Fruit fly (Drosophila melanogaster) whole organism, embryonic: ENCODE measurements around the gene vsg.

Source experiments
- Abd-B ChIP-seq: fragments of 200-800 bp; sonication (Bioruptor generic); optimal IDR thresholded peaks from 2 replicates; lab custom pipeline; 2018; ENCODE audit warnings: missing biosample characterization, mild to moderate bottlenecking, missing genetic modification characterization, moderate library complexity
- Asciz ChIP-seq: fragments of 200-800 bp; sonication (Bioruptor generic); optimal IDR thresholded peaks from 2 replicates; lab custom pipeline; 2017; ENCODE audit warnings: missing biosample characterization, mild to moderate bottlenecking, missing genetic modification characterization, missing genetic modification reagents
- Atf-2 ChIP-seq: fragments of 200-800 bp; sonication (Bioruptor generic); optimal IDR thresholded peaks from 2 replicates; lab custom pipeline; 2016; ENCODE audit warnings: missing biosample characterization, missing genetic modification characterization
- C15 ChIP-seq: fragments of 200-800 bp; sonication (Bioruptor generic); IDR thresholded peaks from 3 replicates; pipeline ENCODE4 v1.3.6; 2022; ENCODE audit warnings: missing biosample characterization, missing genetic modification characterization
- CG10462 ChIP-seq: fragments of 200-800 bp; sonication (Bioruptor generic); optimal IDR thresholded peaks from 2 replicates; lab custom pipeline; 2016; ENCODE audit warnings: missing biosample characterization, missing genetic modification characterization
- CG11504 ChIP-seq: fragments of 200-800 bp; sonication (Bioruptor generic); optimal IDR thresholded peaks from 3 replicates; lab custom pipeline; 2019; ENCODE audit warnings: missing biosample characterization, mild to moderate bottlenecking, missing genetic modification characterization, moderate library complexity
- CG11723 ChIP-seq: fragments of 200-800 bp; sonication (Bioruptor generic); optimal IDR thresholded peaks from 2 replicates; lab custom pipeline; 2017; ENCODE audit warnings: missing biosample characterization, mild to moderate bottlenecking, missing genetic modification characterization
- CG14441 ChIP-seq: fragments of 200-800 bp; sonication (Bioruptor generic); IDR thresholded peaks from 2 replicates; pipeline ENCODE4 v1.3.6; 2022; ENCODE audit warnings: missing biosample characterization, missing genetic modification characterization
- CG15479 ChIP-seq: fragments of 200-800 bp; sonication (Bioruptor generic); optimal IDR thresholded peaks from 3 replicates; lab custom pipeline; 2019; ENCODE audit warnings: missing biosample characterization, mild to moderate bottlenecking, missing genetic modification characterization, moderate library complexity
- CG16863 ChIP-seq: fragments of 200-800 bp; sonication (Bioruptor generic); optimal IDR thresholded peaks from 3 replicates; lab custom pipeline; 2016; ENCODE audit warnings: missing biosample characterization, missing genetic modification characterization
- CG17912 ChIP-seq: fragments of 200-800 bp; sonication (Bioruptor generic); optimal IDR thresholded peaks from 2 replicates; lab custom pipeline; 2018; ENCODE audit warnings: missing biosample characterization, mild to moderate bottlenecking, missing genetic modification characterization
- CG18599 ChIP-seq: fragments of 200-800 bp; sonication (Bioruptor generic); optimal IDR thresholded peaks from 3 replicates; lab custom pipeline; 2017; ENCODE audit warnings: missing biosample characterization, missing genetic modification characterization, mild to moderate bottlenecking, moderate library complexity, missing genetic modification reagents
- CG2199 ChIP-seq: fragments of 200-800 bp; sonication (Bioruptor generic); IDR thresholded peaks from 3 replicates; pipeline ENCODE4 v1.3.6; 2022; ENCODE audit warnings: missing biosample characterization, missing genetic modification characterization
- CG3065 ChIP-seq: fragments of 200-800 bp; sonication (Bioruptor generic); optimal IDR thresholded peaks from 2 replicates; lab custom pipeline; 2016; ENCODE audit warnings: missing biosample characterization, missing genetic modification characterization
- CG32767 ChIP-seq: fragments of 200-800 bp; sonication (Bioruptor generic); IDR thresholded peaks from 2 replicates; pipeline ENCODE4 v1.3.6; 2022; ENCODE audit warnings: missing biosample characterization, missing genetic modification characterization
- CG34376 ChIP-seq: fragments of 200-800 bp; sonication (Bioruptor generic); optimal IDR thresholded peaks from 2 replicates; lab custom pipeline; 2018; ENCODE audit warnings: missing biosample characterization, mild to moderate bottlenecking, missing genetic modification characterization
- CG34422 ChIP-seq: fragments of 200-800 bp; sonication (Bioruptor generic); IDR thresholded peaks from 3 replicates; pipeline ENCODE4 v1.3.6; 2022; ENCODE audit warnings: missing biosample characterization, missing genetic modification characterization
- CG4617 ChIP-seq: fragments of 200-800 bp; sonication (Bioruptor generic); optimal IDR thresholded peaks from 3 replicates; lab custom pipeline; 2016; ENCODE audit warnings: missing biosample characterization, missing genetic modification characterization, borderline replicate concordance
- CG6254 ChIP-seq: fragments of 200-800 bp; sonication (Bioruptor generic); optimal IDR thresholded peaks from 3 replicates; lab custom pipeline; 2017; ENCODE audit warnings: mild to moderate bottlenecking, missing biosample characterization, missing genetic modification reagents, missing genetic modification characterization
- CG8281 ChIP-seq: fragments of 200-800 bp; sonication (Bioruptor generic); optimal IDR thresholded peaks from 2 replicates; lab custom pipeline; 2018; ENCODE audit warnings: missing biosample characterization, mild to moderate bottlenecking, missing genetic modification characterization, moderate library complexity
- CG8478 ChIP-seq: fragments of >200 bp; optimal IDR thresholded peaks from 2 replicates; lab custom pipeline; 2018
- CG9932 ChIP-seq: fragments of 200-800 bp; sonication (Bioruptor generic); IDR thresholded peaks from 2 replicates; pipeline ENCODE4 v1.3.6; 2022; ENCODE audit warnings: missing biosample characterization, missing genetic modification characterization
- D19B ChIP-seq: fragments of 200-800 bp; sonication (Bioruptor generic); optimal IDR thresholded peaks from 2 replicates; lab custom pipeline; 2017; ENCODE audit warnings: missing biosample characterization, mild to moderate bottlenecking, missing genetic modification characterization
- Dll ChIP-seq: fragments of 200-800 bp; sonication (Bioruptor generic); IDR thresholded peaks from 4 replicates; pipeline ENCODE4 v1.3.6; 2022; ENCODE audit warnings: missing biosample characterization, missing genetic modification characterization; ENCODE audit not compliant: partially characterized antibody
- E2f2 ChIP-seq: fragments of 200-800 bp; sonication (Bioruptor generic); IDR thresholded peaks from 2 replicates; pipeline ENCODE4 v1.3.6; 2022; ENCODE audit warnings: missing biosample characterization, missing genetic modification characterization
- Ets97D ChIP-seq: fragments of 200-800 bp; sonication (Bioruptor generic); optimal IDR thresholded peaks from 3 replicates; lab custom pipeline; 2016; ENCODE audit warnings: missing biosample characterization, missing genetic modification characterization
- Hr39 ChIP-seq: fragments of >200 bp; optimal IDR thresholded peaks from 2 replicates; lab custom pipeline; 2017
- Hsf ChIP-seq: fragments of 200-800 bp; sonication (Bioruptor generic); optimal IDR thresholded peaks from 3 replicates; lab custom pipeline; 2016; ENCODE audit warnings: missing biosample characterization, missing genetic modification characterization
- MESR4 ChIP-seq: fragments of 200-800 bp; sonication (Bioruptor generic); optimal IDR thresholded peaks from 2 replicates; lab custom pipeline; 2018; ENCODE audit warnings: missing biosample characterization, mild to moderate bottlenecking, missing genetic modification characterization, moderate library complexity
- Nf-YA ChIP-seq: fragments of 200-800 bp; sonication (Bioruptor generic); IDR thresholded peaks from 2 replicates; pipeline ENCODE4 v1.3.6; 2022; ENCODE audit warnings: missing biosample characterization, missing genetic modification characterization
- Spps ChIP-seq: fragments of 200-800 bp; sonication (Bioruptor generic); optimal IDR thresholded peaks from 2 replicates; lab custom pipeline; 2018; ENCODE audit warnings: missing biosample characterization, mild to moderate bottlenecking, missing genetic modification characterization
- Trl ChIP-seq, 3 experiments: fragments of >200 bp in 2 of 3; fragments of 200-800 bp in 1 of 3; sonication (Bioruptor generic) in 1 of 3; optimal IDR thresholded peaks; 2 replicates in 1 of 3; 3 replicates in 2 of 3; lab custom pipeline; 2016 to 2017; ENCODE audit warnings: missing biosample characterization in 1 of 3, missing genetic modification characterization in 1 of 3
- Usf ChIP-seq: fragments of 200-800 bp; sonication (Bioruptor generic); optimal IDR thresholded peaks from 2 replicates; lab custom pipeline; 2017; ENCODE audit warnings: missing genotype, missing biosample characterization, missing genetic modification characterization
- YL-1 ChIP-seq: fragments of 200-800 bp; sonication (Bioruptor generic); optimal IDR thresholded peaks from 3 replicates; lab custom pipeline; 2017; ENCODE audit warnings: missing biosample characterization, mild to moderate bottlenecking, missing genetic modification characterization
- al ChIP-seq: fragments of 200-800 bp; sonication (Bioruptor generic); IDR thresholded peaks from 2 replicates; pipeline ENCODE4 v1.3.6; 2022; ENCODE audit warnings: missing biosample characterization, missing genetic modification characterization
- ara ChIP-seq: fragments of 200-800 bp; sonication (Bioruptor generic); IDR thresholded peaks from 2 replicates; pipeline ENCODE4 v1.3.6; 2022; ENCODE audit warnings: missing biosample characterization, missing genetic modification characterization
- bab2 ChIP-seq: fragments of 200-800 bp; sonication (Bioruptor generic); optimal IDR thresholded peaks from 2 replicates; lab custom pipeline; 2016; ENCODE audit warnings: missing biosample characterization, missing genetic modification characterization
- bsh ChIP-seq, 2 experiments: fragments of 200-800 bp; sonication (Bioruptor generic); optimal IDR thresholded peaks; 2 replicates each; lab custom pipeline; 2017 to 2018; ENCODE audit warnings: mild to moderate bottlenecking in 2 of 2, missing biosample characterization in 2 of 2, missing genetic modification characterization in 2 of 2, moderate library complexity in 1 of 2
- cg ChIP-seq: fragments of 200-800 bp; sonication (Bioruptor generic); optimal IDR thresholded peaks from 3 replicates; lab custom pipeline; 2019; ENCODE audit warnings: missing biosample characterization, mild to moderate bottlenecking, missing genetic modification characterization, moderate library complexity
- chinmo ChIP-seq: fragments of 200-800 bp; sonication (Bioruptor generic); IDR thresholded peaks from 4 replicates; pipeline ENCODE4 v1.3.6; 2022; ENCODE audit warnings: missing biosample characterization, missing genetic modification characterization; ENCODE audit not compliant: partially characterized antibody
- ci ChIP-seq: fragments of 200-800 bp; sonication (Bioruptor generic); IDR thresholded peaks from 3 replicates; pipeline ENCODE4 v1.3.6; 2022; ENCODE audit warnings: missing biosample characterization, missing genetic modification characterization
- gce ChIP-seq: fragments of 200-800 bp; sonication (Bioruptor generic); IDR thresholded peaks from 3 replicates; pipeline ENCODE4 v1.3.6; 2022; ENCODE audit warnings: missing biosample characterization, missing genetic modification characterization
- gcm ChIP-seq: fragments of 200-800 bp; sonication (Bioruptor generic); optimal IDR thresholded peaks from 2 replicates; lab custom pipeline; 2019; ENCODE audit warnings: missing biosample characterization, mild to moderate bottlenecking, missing genetic modification characterization, moderate library complexity
- gcm2 ChIP-seq: fragments of 200-800 bp; sonication (Bioruptor generic); optimal IDR thresholded peaks from 2 replicates; lab custom pipeline; 2016; ENCODE audit warnings: missing biosample characterization, missing genetic modification characterization
- kni ChIP-seq: fragments of 200-800 bp; sonication (Bioruptor generic); optimal IDR thresholded peaks from 3 replicates; lab custom pipeline; 2017; ENCODE audit warnings: mild to moderate bottlenecking, missing biosample characterization, missing genetic modification reagents, missing genetic modification characterization
- nerfin-1 ChIP-seq: fragments of 200-800 bp; sonication (Bioruptor generic); optimal IDR thresholded peaks from 3 replicates; lab custom pipeline; 2019; ENCODE audit warnings: missing biosample characterization, mild to moderate bottlenecking, missing genetic modification characterization, moderate library complexity
- nom ChIP-seq: fragments of 200-800 bp; sonication (Bioruptor generic); optimal IDR thresholded peaks from 2 replicates; lab custom pipeline; 2017; ENCODE audit warnings: missing biosample characterization, missing genetic modification characterization, mild to moderate bottlenecking, moderate library complexity, missing genetic modification reagents
- onecut ChIP-seq: fragments of 200-800 bp; sonication (Bioruptor generic); IDR thresholded peaks from 2 replicates; pipeline ENCODE4 v1.3.6; 2022; ENCODE audit warnings: missing biosample characterization, missing genetic modification characterization
- sisA ChIP-seq: fragments of 200-800 bp; sonication (Bioruptor generic); IDR thresholded peaks from 2 replicates; pipeline ENCODE4 v1.3.6; 2022; ENCODE audit warnings: missing biosample characterization, missing genetic modification characterization
- sr ChIP-seq: fragments of 200-800 bp; sonication (Bioruptor generic); IDR thresholded peaks from 3 replicates; pipeline ENCODE4 v1.3.6; 2022; ENCODE audit warnings: missing biosample characterization, missing genetic modification characterization

The vsg gene

dm6 chr3L:9714537-9715144, 517 bp downstream of the vsg start:
- peak; percentile 3 for TF ChIP-seq nerfin-1
- no peak for TF ChIP-seq gcm2 (GFP tag; lab: Kevin White, UChicago)
- TF ChIP-seq Usf (GFP tag; lab: Kevin White, UChicago), result no peak
- no peak for TF ChIP-seq gce (GFP tag; lab: Robert Waterston, UW)
- TF ChIP-seq CG11504, result no peak
- TF ChIP-seq CG16863, result no peak
- TF ChIP-seq Dll, result 0 out of 4 replicates have a peak, but pooled peaks have one; percentile 26
- TF ChIP-seq CG10462, result no peak
- TF ChIP-seq Abd-B, result no peak
- TF ChIP-seq CG3065 (GFP tag; lab: Kevin White, UChicago), result no peak
- peak; percentile 14 for TF ChIP-seq nom
- TF ChIP-seq CG14441 (GFP tag; lab: Robert Waterston, UW), result 0 out of 2 replicates have a peak, but pooled peaks have one; percentile 17
- TF ChIP-seq MESR4 (GFP tag; lab: Kevin White, UChicago), result peak; percentile 76
- peak in 1 of 2 experiments; percentile 29 for TF ChIP-seq Trl (optimal IDR thresholded peaks at IDR 0.05; lab: Kevin White, UChicago)
- TF ChIP-seq Trl (GFP tag; optimal IDR thresholded peaks at IDR 0.05; lab: Kevin White, UChicago), result no peak
- TF ChIP-seq Asciz, result peak; percentile 30
- TF ChIP-seq Atf-2 (GFP tag; lab: Kevin White, UChicago), result no peak
- peak; percentile 84 for TF ChIP-seq sr (GFP tag; lab: Robert Waterston, UW)
- no peak for TF ChIP-seq Nf-YA (GFP tag; lab: Robert Waterston, UW)
- no peak for TF ChIP-seq Hsf (GFP tag; lab: Kevin White, UChicago)
- TF ChIP-seq CG32767, result peak; percentile 41; the same call in 1 of the 2 replicates
- TF ChIP-seq CG4617 (GFP tag; lab: Kevin White, UChicago), result peak; percentile 22
- TF ChIP-seq gcm (GFP tag; lab: Kevin White, UChicago), result peak; percentile 56
- peak; percentile 9 for TF ChIP-seq CG18599
- TF ChIP-seq Ets97D (GFP tag; lab: Kevin White, UChicago), result no peak
- no peak for TF ChIP-seq CG6254 (GFP tag; lab: Kevin White, UChicago)
- peak; percentile 10 for TF ChIP-seq CG34376 (GFP tag; lab: Kevin White, UChicago)
- TF ChIP-seq cg (GFP tag; lab: Kevin White, UChicago), result peak; percentile 100
- 0 out of 2 replicates have a peak, but pooled peaks have one; percentile 3 for TF ChIP-seq onecut
- TF ChIP-seq sisA, result no peak
- TF ChIP-seq Hr39, result peak; percentile 95
- peak; percentile 67; the same call in 2 of the 3 replicates for TF ChIP-seq CG34422 (GFP tag; lab: Robert Waterston, UW)
- TF ChIP-seq ci (GFP tag; lab: Robert Waterston, UW), result 0 out of 3 replicates have a peak, but pooled peaks have one; percentile 50
- TF ChIP-seq CG2199 (GFP tag; lab: Robert Waterston, UW), result 0 out of 3 replicates have a peak, but pooled peaks have one; percentile 70
- TF ChIP-seq bab2 (GFP tag; lab: Kevin White, UChicago), result no peak
- TF ChIP-seq bsh (GFP tag; optimal IDR thresholded peaks at IDR 0.05; lab: Kevin White, UChicago), result no peak
- no peak for TF ChIP-seq al (GFP tag; lab: Robert Waterston, UW)
- no peak for TF ChIP-seq CG9932 (GFP tag; lab: Robert Waterston, UW)
- peak; percentile 71 for TF ChIP-seq YL-1 (GFP tag; lab: Kevin White, UChicago)
- TF ChIP-seq ara, result no peak
- no peak for TF ChIP-seq CG11723
- no peak for TF ChIP-seq E2f2 (GFP tag; lab: Robert Waterston, UW)
- peak; percentile 4 for TF ChIP-seq kni
- TF ChIP-seq CG8281, result no peak
- TF ChIP-seq D19B (GFP tag; lab: Kevin White, UChicago), result no peak
- peak; percentile 64 for TF ChIP-seq CG15479 (GFP tag; lab: Kevin White, UChicago)
- TF ChIP-seq CG17912 (GFP tag; lab: Kevin White, UChicago), result peak; percentile 2
- no peak for TF ChIP-seq Spps (tag; lab: Kevin White, UChicago)
- TF ChIP-seq chinmo (GFP tag; lab: Robert Waterston, UW), result peak; percentile 93; the same call in 3 of the 4 replicates
- no peak for TF ChIP-seq C15
- TF ChIP-seq CG8478 (lab: Kevin White, UChicago), result peak; percentile 88
